Worm (Caenorhabditis elegans) whole organism, young adult: ENCODE measurements around the gene F14H3.3.
"Not testable (repeated sequence)": the region's sequence is repeated elsewhere in the genome, so short reads cannot be mapped to it uniquely, and the experiment has no call there.

ENCODE experiments used
- Y95B8A.8 ChIP-seq: fragments of 200-800 bp; sonication (Bioruptor generic); IDR thresholded peaks from 2 replicates; pipeline ENCODE4 v1.3.6; 2022; ENCODE audit warnings: missing genetic modification reagents, missing genetic modification characterization, missing compliant biosample characterization
- ceh-40 ChIP-seq: fragments of 200-800 bp; sonication (Bioruptor generic); IDR thresholded peaks from 2 replicates; pipeline ENCODE4 v1.3.6; 2022; ENCODE audit warnings: missing genetic modification characterization, missing compliant biosample characterization
- egrh-3 ChIP-seq: fragments of 200-800 bp; sonication (Bioruptor generic); IDR thresholded peaks from 2 replicates; pipeline ENCODE4 v1.3.6; 2022; ENCODE audit warnings: missing genetic modification reagents, missing genetic modification characterization, missing compliant biosample characterization
- ekl-4 ChIP-seq: fragments of 200-800 bp; sonication (Bioruptor generic); IDR thresholded peaks from 2 replicates; pipeline ENCODE4 v1.3.6; 2022; ENCODE audit warnings: missing genetic modification reagents, missing genetic modification characterization, missing compliant biosample characterization
- fkh-3 ChIP-seq: sonication (generic microtip); optimal IDR thresholded peaks from 2 replicates; lab custom pipeline; 2016; ENCODE audit warnings: mild to moderate bottlenecking, missing genetic modification characterization, missing compliant biosample characterization
- him-1 ChIP-seq: sonication (generic microtip); optimal IDR thresholded peaks from 2 replicates; lab custom pipeline; 2016; ENCODE audit warnings: missing genotype, missing genetic modification reagents, missing genetic modification characterization, missing compliant biosample characterization
- lir-1 ChIP-seq: fragments of 200-800 bp; sonication (Bioruptor generic); conservative IDR thresholded peaks from 2 replicates; pipeline ENCODE4 v1.3.6; 2022; ENCODE audit warnings: missing genetic modification reagents, missing genetic modification characterization, missing compliant biosample characterization
- nhr-90 ChIP-seq: sonication (generic microtip); optimal IDR thresholded peaks from 2 replicates; lab custom pipeline; 2016; ENCODE audit warnings: missing genotype, mild to moderate bottlenecking, missing genetic modification characterization, missing compliant biosample characterization
- pbrm-1 ChIP-seq: fragments of 200-800 bp; sonication (Bioruptor generic); IDR thresholded peaks from 2 replicates; pipeline ENCODE4 v1.3.6; 2022; ENCODE audit warnings: missing genetic modification reagents, missing genetic modification characterization, missing compliant biosample characterization
- sdz-38 ChIP-seq: sonication (generic microtip); optimal IDR thresholded peaks from 2 replicates; lab custom pipeline; 2016; ENCODE audit warnings: missing genotype, missing genetic modification characterization, missing compliant biosample characterization
- unc-62 ChIP-seq: fragments of 150-350 bp; optimal IDR thresholded peaks from 2 replicates; lab custom pipeline; 2014; ENCODE audit warnings: missing biosample characterization, missing genetic modification reagents, missing genetic modification characterization
- ztf-28 ChIP-seq: fragments of 200-800 bp; sonication (Bioruptor generic); IDR thresholded peaks from 2 replicates; pipeline ENCODE4 v1.3.6; 2022; ENCODE audit warnings: missing genetic modification reagents, missing genetic modification characterization, missing compliant biosample characterization

DNA sequence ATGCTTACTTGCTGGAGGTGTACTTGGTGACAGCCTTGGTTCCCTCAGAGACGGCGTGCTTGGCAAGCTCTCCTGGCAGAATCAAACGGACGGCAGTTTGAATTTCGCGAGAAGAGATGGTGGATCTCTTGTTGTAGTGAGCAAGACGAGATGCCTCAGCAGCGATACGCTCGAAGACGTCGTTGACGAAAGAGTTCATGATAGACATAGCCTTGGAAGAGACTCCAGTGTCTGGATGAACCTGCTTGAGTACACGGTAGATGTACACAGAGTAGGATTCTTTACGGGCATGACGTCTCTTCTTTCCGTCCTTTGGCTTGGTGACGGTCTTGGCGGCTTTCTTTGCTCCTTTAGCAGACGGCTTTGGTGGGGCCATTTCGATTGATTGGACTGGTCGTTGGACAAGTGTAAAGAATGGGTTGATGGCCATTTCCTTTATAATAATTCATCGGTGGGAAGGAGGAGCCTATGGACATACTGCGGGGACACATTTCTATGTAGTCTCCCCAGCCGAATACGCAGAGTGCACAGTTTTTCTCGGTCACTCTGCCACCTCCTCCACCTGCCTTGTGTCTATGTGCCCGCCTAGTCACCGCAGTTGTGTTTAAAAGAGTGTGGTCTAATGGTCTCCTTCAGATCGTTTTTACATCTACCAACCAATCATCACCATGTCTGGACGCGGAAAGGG lies 13.0 kb downstream of the F14H3.3 start, which contains the start of the genes his-4 and his-3:
- not testable (repeated sequence) for TF ChIP-seq egrh-3; him-1 (tag; lab: Kevin White, UChicago); Y95B8A.8; lir-1 (GFP tag; lab: Robert Waterston, UW); fkh-3 (tag; lab: Kevin White, UChicago); nhr-90; ceh-40 (GFP tag; lab: Robert Waterston, UW); ekl-4 (GFP tag; lab: Robert Waterston, UW); unc-62; ztf-28 (GFP tag; lab: Robert Waterston, UW); sdz-38
- TF ChIP-seq pbrm-1 (GFP tag; lab: Robert Waterston, UW) = peak; percentile 31
